Worm (Caenorhabditis elegans) whole organism, young adult: Measurements from ENCODE around the gene srh-111.

Experiments used
- B0336.3 ChIP-seq: fragments of 200-800 bp; sonication (Bioruptor generic); IDR thresholded peaks from 2 replicates; pipeline ENCODE4 v1.3.6; 2022; ENCODE audit warnings: missing genetic modification characterization, missing compliant biosample characterization
- F37B4.10 ChIP-seq: fragments of 200-800 bp; sonication (Bioruptor generic); IDR thresholded peaks from 2 replicates; pipeline ENCODE4 v1.3.6; 2022; ENCODE audit warnings: missing genetic modification characterization, missing compliant biosample characterization
- F39B2.1 ChIP-seq: fragments of 200-800 bp; sonication (Bioruptor generic); IDR thresholded peaks from 2 replicates; pipeline ENCODE4 v1.3.6; 2022; ENCODE audit warnings: missing genetic modification reagents, missing genetic modification characterization, missing compliant biosample characterization
- F52B5.7 ChIP-seq: sonication (generic microtip); optimal IDR thresholded peaks from 2 replicates; lab custom pipeline; 2016; ENCODE audit warnings: mild to moderate bottlenecking, missing genetic modification characterization, missing compliant biosample characterization
- K12H6.12 ChIP-seq: fragments of 200-800 bp; sonication (Bioruptor generic); optimal IDR thresholded peaks from 2 replicates; lab custom pipeline; 2018; ENCODE audit warnings: mild to moderate bottlenecking, missing genetic modification characterization, missing compliant biosample characterization
- Y95B8A.8 ChIP-seq: fragments of 200-800 bp; sonication (Bioruptor generic); IDR thresholded peaks from 2 replicates; pipeline ENCODE4 v1.3.6; 2022; ENCODE audit warnings: missing genetic modification reagents, missing genetic modification characterization, missing compliant biosample characterization
- akir-1 ChIP-seq: fragments of 200-800 bp; sonication (Bioruptor generic); optimal IDR thresholded peaks from 2 replicates; lab custom pipeline; 2018; ENCODE audit warnings: mild to moderate bottlenecking, missing genetic modification characterization, moderate library complexity, missing compliant biosample characterization
- atf-7 ChIP-seq: sonication (generic microtip); optimal IDR thresholded peaks from 2 replicates; lab custom pipeline; 2017; ENCODE audit warnings: mild to moderate bottlenecking, missing genetic modification characterization, missing compliant biosample characterization
- attf-5 ChIP-seq: fragments of 200-800 bp; sonication (Bioruptor generic); optimal IDR thresholded peaks from 2 replicates; lab custom pipeline; 2018; ENCODE audit warnings: mild to moderate bottlenecking, missing genetic modification characterization, missing compliant biosample characterization
- bed-2 ChIP-seq: fragments of 200-800 bp; sonication (Bioruptor generic); IDR thresholded peaks from 2 replicates; pipeline ENCODE4 v1.3.6; 2022; ENCODE audit warnings: missing genetic modification reagents, missing genetic modification characterization, missing compliant biosample characterization
- cebp-1 ChIP-seq, 2 experiments: fragments of 200-800 bp in 1 of 2; sonication (Bioruptor generic) in 1 of 2; sonication (generic microtip) in 1 of 2; IDR thresholded peaks in 1 of 2; optimal IDR thresholded peaks in 1 of 2; 2 replicates each; pipeline versions ENCODE4 v1.3.6 to Lab custom; 2017 to 2022; ENCODE audit warnings: missing compliant biosample characterization in 2 of 2, missing genetic modification characterization in 2 of 2, mild to moderate bottlenecking in 1 of 2, missing genetic modification reagents in 1 of 2, moderate library complexity in 1 of 2
- ceh-40 ChIP-seq: fragments of 200-800 bp; sonication (Bioruptor generic); IDR thresholded peaks from 2 replicates; pipeline ENCODE4 v1.3.6; 2022; ENCODE audit warnings: missing genetic modification characterization, missing compliant biosample characterization
- chd-7 ChIP-seq: sonication (generic microtip); optimal IDR thresholded peaks from 2 replicates; lab custom pipeline; 2016; ENCODE audit warnings: mild to moderate bottlenecking, missing genetic modification characterization, moderate library complexity, missing compliant biosample characterization
- egl-44 ChIP-seq: fragments of 200-800 bp; sonication (Bioruptor generic); IDR thresholded peaks from 2 replicates; pipeline ENCODE4 v1.3.6; 2022; ENCODE audit warnings: missing genetic modification reagents, missing genetic modification characterization, missing compliant biosample characterization
- fkh-3 ChIP-seq: sonication (generic microtip); optimal IDR thresholded peaks from 2 replicates; lab custom pipeline; 2016; ENCODE audit warnings: mild to moderate bottlenecking, missing genetic modification characterization, missing compliant biosample characterization
- gei-17 ChIP-seq: fragments of 200-800 bp; sonication (Bioruptor generic); optimal IDR thresholded peaks from 2 replicates; lab custom pipeline; 2018; ENCODE audit warnings: mild to moderate bottlenecking, missing genetic modification characterization, missing compliant biosample characterization
- hlh-26 ChIP-seq: fragments of 200-800 bp; sonication (Bioruptor generic); conservative IDR thresholded peaks from 2 replicates; pipeline ENCODE4 v1.3.6; 2022; ENCODE audit warnings: missing genetic modification reagents, missing genetic modification characterization, missing compliant biosample characterization
- hmg-1.2 ChIP-seq: fragments of 200-800 bp; sonication (Bioruptor generic); IDR thresholded peaks from 2 replicates; pipeline ENCODE4 v1.3.6; 2022; ENCODE audit warnings: missing genetic modification reagents, missing genetic modification characterization, missing compliant biosample characterization
- hrde-1 ChIP-seq: sonication (generic microtip); optimal IDR thresholded peaks from 2 replicates; lab custom pipeline; 2016; ENCODE audit warnings: missing genetic modification characterization, mild to moderate bottlenecking, missing compliant biosample characterization, moderate library complexity, missing genotype, missing genetic modification reagents, borderline replicate concordance
- let-607 ChIP-seq, 2 experiments: fragments of 200-800 bp in 1 of 2; sonication (Bioruptor generic) in 1 of 2; sonication (generic microtip) in 1 of 2; optimal IDR thresholded peaks; 2 replicates each; lab custom pipeline; 2016 to 2018; ENCODE audit warnings: mild to moderate bottlenecking in 2 of 2, missing compliant biosample characterization in 2 of 2, missing genetic modification characterization in 2 of 2, moderate library complexity in 2 of 2, missing genotype in 1 of 2
- lin-26 ChIP-seq: fragments of 200-800 bp; sonication (Bioruptor generic); IDR thresholded peaks from 2 replicates; pipeline ENCODE4 v1.3.6; 2022; ENCODE audit warnings: missing genetic modification reagents, missing genetic modification characterization, missing compliant biosample characterization
- lir-1 ChIP-seq: fragments of 200-800 bp; sonication (Bioruptor generic); conservative IDR thresholded peaks from 2 replicates; pipeline ENCODE4 v1.3.6; 2022; ENCODE audit warnings: missing genetic modification reagents, missing genetic modification characterization, missing compliant biosample characterization
- madf-10 ChIP-seq: sonication (generic microtip); optimal IDR thresholded peaks from 2 replicates; lab custom pipeline; 2016; ENCODE audit warnings: mild to moderate bottlenecking, missing genetic modification characterization, missing compliant biosample characterization
- madf-3 ChIP-seq: fragments of 200-800 bp; sonication (Bioruptor generic); IDR thresholded peaks from 2 replicates; pipeline ENCODE4 v1.3.6; 2022; ENCODE audit warnings: missing genetic modification reagents, missing genetic modification characterization, missing compliant biosample characterization
- madf-8 ChIP-seq: fragments of 200-800 bp; sonication (Bioruptor generic); conservative IDR thresholded peaks from 2 replicates; pipeline ENCODE4 v1.3.6; 2022; ENCODE audit warnings: missing genetic modification reagents, missing genetic modification characterization, missing compliant biosample characterization
- mcd-1 ChIP-seq: fragments of 200-800 bp; sonication (Bioruptor generic); IDR thresholded peaks from 2 replicates; pipeline ENCODE4 v1.3.6; 2022; ENCODE audit warnings: missing genetic modification reagents, missing genetic modification characterization, missing compliant biosample characterization
- nfya-2 ChIP-seq: fragments of 200-800 bp; sonication (Bioruptor generic); IDR thresholded peaks from 2 replicates; pipeline ENCODE4 v1.3.6; 2022; ENCODE audit warnings: missing genetic modification reagents, missing genetic modification characterization, missing compliant biosample characterization
- nhr-120 ChIP-seq: fragments of 200-800 bp; sonication (Bioruptor generic); IDR thresholded peaks from 2 replicates; pipeline ENCODE4 v1.3.6; 2022; ENCODE audit warnings: missing genetic modification characterization, missing compliant biosample characterization
- nhr-90 ChIP-seq: sonication (generic microtip); optimal IDR thresholded peaks from 2 replicates; lab custom pipeline; 2016; ENCODE audit warnings: missing genotype, mild to moderate bottlenecking, missing genetic modification characterization, missing compliant biosample characterization
- pbrm-1 ChIP-seq: fragments of 200-800 bp; sonication (Bioruptor generic); IDR thresholded peaks from 2 replicates; pipeline ENCODE4 v1.3.6; 2022; ENCODE audit warnings: missing genetic modification reagents, missing genetic modification characterization, missing compliant biosample characterization
- pha-4 ChIP-seq: fragments of 150-350 bp; sonication (generic microtip); optimal IDR thresholded peaks from 2 replicates; lab custom pipeline; 2014; ENCODE audit warnings: missing biosample characterization, missing genetic modification reagents, missing genetic modification characterization
- rpc-1 ChIP-seq, 2 experiments: fragments of 150-350 bp in 1 of 2; sonication (generic microtip) in 1 of 2; optimal IDR thresholded peaks; 2 replicates each; lab custom pipeline; 2014 to 2018; ENCODE audit warnings: missing biosample characterization in 1 of 2, missing genetic modification characterization in 1 of 2, missing genetic modification reagents in 1 of 2, missing genotype in 1 of 2
- snpc-1.3 ChIP-seq: sonication (generic microtip); optimal IDR thresholded peaks from 2 replicates; lab custom pipeline; 2017; ENCODE audit warnings: missing genetic modification characterization, mild to moderate bottlenecking, missing compliant biosample characterization, antibody characterized with exemption, moderate library complexity, missing genotype, missing genetic modification reagents; ENCODE audit not compliant: insufficient read depth
- tlf-1 ChIP-seq: fragments of 200-800 bp; sonication (Bioruptor generic); optimal IDR thresholded peaks from 2 replicates; lab custom pipeline; 2018; ENCODE audit warnings: mild to moderate bottlenecking, missing genetic modification characterization, missing compliant biosample characterization
- zim-3 ChIP-seq: sonication (generic microtip); optimal IDR thresholded peaks from 2 replicates; lab custom pipeline; 2017; ENCODE audit warnings: mild to moderate bottlenecking, missing genetic modification characterization, moderate library complexity, missing compliant biosample characterization
- ztf-25 ChIP-seq: fragments of 200-800 bp; sonication (Bioruptor generic); IDR thresholded peaks from 2 replicates; pipeline ENCODE4 v1.3.6; 2022; ENCODE audit warnings: missing genetic modification reagents, missing genetic modification characterization, missing compliant biosample characterization
- ztf-26 ChIP-seq: sonication (generic microtip); optimal IDR thresholded peaks from 2 replicates; lab custom pipeline; 2017; ENCODE audit warnings: missing genetic modification characterization, missing compliant biosample characterization

The srh-111 gene

DNA sequence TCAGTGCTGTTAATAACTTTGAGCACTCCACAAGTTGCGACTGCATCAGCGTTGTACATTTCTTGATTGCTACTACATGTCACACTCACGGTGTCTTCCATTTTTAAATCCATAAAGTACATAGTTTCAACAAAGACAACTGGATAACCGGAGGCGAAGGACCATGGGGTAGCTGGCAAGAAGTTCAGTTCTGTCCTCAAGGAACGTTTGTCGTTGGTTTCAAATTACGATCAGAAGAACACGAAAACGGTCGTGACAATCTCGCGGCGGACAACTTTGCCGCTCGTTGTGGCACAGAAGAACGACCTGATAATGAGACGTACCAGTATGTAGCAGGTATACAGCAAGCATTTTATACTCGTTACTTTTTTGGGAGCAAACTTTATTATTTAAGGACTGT lies 47.7 kb upstream of the srh-111 start, which contains the start of gene C18D4.3 (continued):
- no peak for TF ChIP-seq ztf-26 (tag; lab: Kevin White, UChicago)

ce11 chrV:17531410-17531809 lies 46.4 kb upstream of the srh-111 start, which contains the start of gene C18D4.4:
Gene C18D4.4, minus strand, starts transcription at chrV:17531510.
- no peak for TF ChIP-seq akir-1 (GFP tag; lab: Kevin White, UChicago)
- TF ChIP-seq hrde-1 (tag; lab: Kevin White, UChicago): no peak
- no peak for TF ChIP-seq ztf-25 (GFP tag; lab: Robert Waterston, UW)
- no peak for TF ChIP-seq lin-26 (GFP tag; lab: Robert Waterston, UW)
- TF ChIP-seq mcd-1 (GFP tag; lab: Robert Waterston, UW): no peak
- TF ChIP-seq atf-7 (tag; lab: Kevin White, UChicago): no peak
- TF ChIP-seq rpc-1 (optimal IDR thresholded peaks at IDR 0.05; lab: Kevin White, UChicago): no peak
- TF ChIP-seq rpc-1 (tag; optimal IDR thresholded peaks at IDR 0.05; lab: Kevin White, UChicago): no peak
- no peak for TF ChIP-seq nhr-120 (GFP tag; lab: Robert Waterston, UW)
- no peak for TF ChIP-seq lir-1 (GFP tag; lab: Robert Waterston, UW)
- TF ChIP-seq madf-3: no peak
- TF ChIP-seq Y95B8A.8 (GFP tag; lab: Robert Waterston, UW): no peak
- no peak for TF ChIP-seq zim-3 (tag; lab: Kevin White, UChicago)
- TF ChIP-seq nfya-2 (GFP tag; lab: Robert Waterston, UW): no peak
- no peak for TF ChIP-seq F37B4.10 (GFP tag; lab: Robert Waterston, UW)
- no peak for TF ChIP-seq pbrm-1 (GFP tag; lab: Robert Waterston, UW)

- no peak for TF ChIP-seq madf-8 (GFP tag; lab: Robert Waterston, UW)
- TF ChIP-seq snpc-1.3 (tag; lab: Kevin White, UChicago): no peak
Observed at ce11 chrV:17530486-17530885, 45.5 kb upstream of the srh-111 start, which contains the start of gene C18D4.12. Gene C18D4.12, minus strand, starts transcription at chrV:17530586.

DNA sequence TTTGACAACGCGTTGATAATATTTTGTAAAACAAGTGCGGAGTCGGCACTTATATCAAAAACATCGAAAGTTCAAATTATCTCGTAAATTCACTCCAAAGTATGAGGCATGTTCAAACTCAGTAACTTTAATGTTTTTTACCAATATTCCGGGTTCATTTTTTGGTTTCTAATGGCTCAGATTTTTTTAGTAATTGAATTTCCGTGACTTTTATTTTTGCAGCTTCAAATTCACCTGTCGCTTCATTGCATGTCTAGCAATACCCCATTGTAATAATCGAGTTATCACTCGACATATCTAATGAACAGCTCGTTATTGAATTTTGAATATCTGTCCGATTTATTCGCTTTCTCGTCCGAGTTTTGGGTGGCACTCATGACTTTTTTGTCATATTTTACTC lies 42.8 kb upstream of the srh-111 start, which contains the start of gene srz-90:
Gene srz-90 (plus strand): TSS at position 301 of the 400 bp plus-strand sequence.
- TF ChIP-seq nhr-90 (tag; lab: Kevin White, UChicago): no peak
- TF ChIP-seq bed-2 (GFP tag; lab: Robert Waterston, UW): no peak
- no peak for TF ChIP-seq ceh-40 (GFP tag; lab: Robert Waterston, UW)
- no peak for TF ChIP-seq F52B5.7
- TF ChIP-seq madf-10 (tag; lab: Kevin White, UChicago): no peak
- no peak for TF ChIP-seq tlf-1 (GFP tag; lab: Kevin White, UChicago)
- TF ChIP-seq, all 124 proteins: peak for 0

- TF ChIP-seq egl-44 (GFP tag; lab: Robert Waterston, UW) (no peak), hlh-26 (no peak), bed-2 (GFP tag; lab: Robert Waterston, UW) (no peak), nhr-120 (GFP tag; lab: Robert Waterston, UW) (no peak), F39B2.1 (GFP tag; lab: Robert Waterston, UW) (no peak), let-607 (tag; optimal IDR thresholded peaks at IDR 0.05; lab: Kevin White, UChicago) (no peak), cebp-1 (GFP tag; IDR thresholded peaks at IDR 0.05; lab: Robert Waterston, UW) (no peak), cebp-1 (tag; optimal IDR thresholded peaks at IDR 0.05; lab: Kevin White, UChicago) (no peak), attf-5 (no peak), hmg-1.2 (no peak), pha-4 (tag; lab: Kevin White, UChicago) (no peak), fkh-3 (tag; lab: Kevin White, UChicago) (no peak), chd-7 (tag; lab: Kevin White, UChicago) (no peak), lin-26 (GFP tag; lab: Robert Waterston, UW) (no peak), mcd-1 (GFP tag; lab: Robert Waterston, UW) (no peak), gei-17 (GFP tag; lab: Kevin White, UChicago) (no peak), rpc-1 (optimal IDR thresholded peaks at IDR 0.05; lab: Kevin White, UChicago) (no peak), rpc-1 (tag; optimal IDR thresholded peaks at IDR 0.05; lab: Kevin White, UChicago) (no peak), B0336.3 (GFP tag; lab: Robert Waterston, UW) (no peak), K12H6.12 (no peak)
Observed at ce11 chrV:17520735-17521134, 35.8 kb upstream of the srh-111 start, which contains the start of gene fbxa-136. Gene fbxa-136, plus strand, starts transcription at chrV:17521035.
